Worm (Caenorhabditis elegans) whole organism, L4 larva: Measurements from ENCODE around the gene srd-40.

Source experiments
- D1046.2 ChIP-seq: fragments of 200-800 bp; sonication (Bioruptor generic); IDR thresholded peaks from 2 replicates; pipeline ENCODE4 v1.3.6; 2022; ENCODE audit warnings: missing genetic modification characterization, missing compliant biosample characterization
- R02D3.7 ChIP-seq: fragments of 150-350 bp; sonication (generic microtip); optimal IDR thresholded peaks from 3 replicates; lab custom pipeline; 2014; ENCODE audit warnings: missing biosample characterization, missing genetic modification characterization
- T26A8.4 ChIP-seq: fragments of 200-800 bp; sonication (Bioruptor generic); IDR thresholded peaks from 2 replicates; pipeline ENCODE4 v1.3.6; 2022; ENCODE audit warnings: missing genetic modification characterization, missing compliant biosample characterization
- Y105C5A.15 ChIP-seq: fragments of 200-800 bp; sonication (Bioruptor generic); IDR thresholded peaks from 2 replicates; pipeline ENCODE4 v1.3.6; 2022; ENCODE audit warnings: missing genetic modification characterization, missing compliant biosample characterization
- Y5F2A.4 ChIP-seq: fragments of 200-800 bp; sonication (Bioruptor generic); optimal IDR thresholded peaks from 2 replicates; lab custom pipeline; 2018; ENCODE audit warnings: mild to moderate bottlenecking, missing genetic modification characterization, missing compliant biosample characterization
- Y75B8A.6 ChIP-seq: fragments of 200-800 bp; sonication (Bioruptor generic); IDR thresholded peaks from 2 replicates; pipeline ENCODE4 v1.3.6; 2022; ENCODE audit warnings: missing genetic modification reagents, missing genetic modification characterization, missing compliant biosample characterization
- ZK546.5 ChIP-seq, 2 experiments: sonication (generic microtip); optimal IDR thresholded peaks; 2 replicates each; lab custom pipeline; 2017; ENCODE audit warnings: missing biosample characterization in 2 of 2, missing genetic modification characterization in 2 of 2
- aly-2 ChIP-seq: sonication (generic microtip); optimal IDR thresholded peaks from 2 replicates; lab custom pipeline; 2018; ENCODE audit warnings: missing biosample characterization, missing genetic modification characterization
- arid-1 ChIP-seq: fragments of 200-800 bp; sonication (Bioruptor generic); conservative IDR thresholded peaks from 2 replicates; pipeline ENCODE4 v1.3.6; 2022; ENCODE audit warnings: missing genetic modification reagents, missing genetic modification characterization, missing compliant biosample characterization
- ceh-20 ChIP-seq: fragments of 200-800 bp; sonication (Bioruptor generic); IDR thresholded peaks from 2 replicates; pipeline ENCODE4 v1.3.6; 2022; ENCODE audit warnings: missing genetic modification reagents, missing genetic modification characterization, missing compliant biosample characterization
- ceh-44 ChIP-seq: fragments of 200-800 bp; sonication (Bioruptor generic); IDR thresholded peaks from 2 replicates; pipeline ENCODE4 v1.3.6; 2022; ENCODE audit warnings: missing genetic modification reagents, missing genetic modification characterization, missing compliant biosample characterization
- ceh-62 ChIP-seq: sonication (generic microtip); optimal IDR thresholded peaks from 2 replicates; lab custom pipeline; 2017; ENCODE audit warnings: missing biosample characterization, missing genetic modification characterization
- ceh-82 ChIP-seq: sonication (generic microtip); optimal IDR thresholded peaks from 2 replicates; lab custom pipeline; 2017; ENCODE audit warnings: missing biosample characterization, missing genetic modification characterization
- ctbp-1 ChIP-seq: fragments of 200-800 bp; sonication (Bioruptor generic); IDR thresholded peaks from 2 replicates; pipeline ENCODE4 v1.3.6; 2022; ENCODE audit warnings: missing genetic modification reagents, missing genetic modification characterization, missing compliant biosample characterization
- daf-16 ChIP-seq, 3 experiments: sonication (generic microtip); optimal IDR thresholded peaks; 2 replicates each; lab custom pipeline; 2016 to 2017; ENCODE audit warnings: missing genetic modification characterization in 3 of 3, missing genetic modification reagents in 3 of 3, mild to moderate bottlenecking in 2 of 3, missing compliant biosample characterization in 2 of 3, missing biosample characterization in 1 of 3, moderate library complexity in 1 of 3
- daf-19 ChIP-seq: fragments of 200-800 bp; sonication (Bioruptor generic); conservative IDR thresholded peaks from 2 replicates; pipeline ENCODE4 v1.3.6; 2022; ENCODE audit warnings: missing genetic modification characterization, missing compliant biosample characterization
- dmd-6 ChIP-seq: fragments of 200-800 bp; sonication (Bioruptor generic); IDR thresholded peaks from 2 replicates; pipeline ENCODE4 v1.3.6; 2022; ENCODE audit warnings: missing genetic modification reagents, missing genetic modification characterization, missing compliant biosample characterization
- dmd-9 ChIP-seq: fragments of 200-800 bp; sonication (Bioruptor generic); IDR thresholded peaks from 2 replicates; pipeline ENCODE4 v1.3.6; 2022; ENCODE audit warnings: missing genetic modification reagents, missing genetic modification characterization, missing compliant biosample characterization
- dpl-1 ChIP-seq: fragments of 150-350 bp; optimal IDR thresholded peaks from 2 replicates; lab custom pipeline; 2014; ENCODE audit warnings: missing biosample characterization, missing genetic modification reagents, missing genetic modification characterization
- duxl-1 ChIP-seq: sonication (generic microtip); optimal IDR thresholded peaks from 2 replicates; lab custom pipeline; 2016; ENCODE audit warnings: mild to moderate bottlenecking, missing genetic modification characterization, moderate library complexity, missing compliant biosample characterization; ENCODE audit not compliant: poor library complexity
- egl-27 ChIP-seq: sonication (generic microtip); optimal IDR thresholded peaks from 3 replicates; lab custom pipeline; 2017; ENCODE audit warnings: missing biosample characterization, missing genetic modification reagents, missing genetic modification characterization
- gei-8 ChIP-seq: fragments of 200-800 bp; sonication (Bioruptor generic); optimal IDR thresholded peaks from 2 replicates; lab custom pipeline; 2018; ENCODE audit warnings: mild to moderate bottlenecking, missing genetic modification characterization, missing compliant biosample characterization
- hmg-1.1 ChIP-seq: fragments of 200-800 bp; sonication (Bioruptor generic); IDR thresholded peaks from 2 replicates; pipeline ENCODE4 v1.3.6; 2022; ENCODE audit warnings: missing genetic modification reagents, missing genetic modification characterization, missing compliant biosample characterization
- jun-1 ChIP-seq: fragments of 150-350 bp; optimal IDR thresholded peaks from 2 replicates; lab custom pipeline; 2014; ENCODE audit warnings: missing biosample characterization, missing genetic modification reagents, missing genetic modification characterization
- lim-7 ChIP-seq: fragments of 200-800 bp; sonication (Bioruptor generic); IDR thresholded peaks from 2 replicates; pipeline ENCODE4 v1.3.6; 2022; ENCODE audit warnings: missing genetic modification characterization, missing compliant biosample characterization
- lin-15B ChIP-seq: fragments of 150-350 bp; sonication (generic microtip); optimal IDR thresholded peaks from 3 replicates; lab custom pipeline; 2014; ENCODE audit warnings: missing biosample characterization, missing genetic modification characterization
- lin-38 ChIP-seq: fragments of 200-800 bp; sonication (Bioruptor generic); IDR thresholded peaks from 2 replicates; pipeline ENCODE4 v1.3.6; 2022; ENCODE audit warnings: missing genetic modification reagents, missing genetic modification characterization, missing compliant biosample characterization
- madf-5 ChIP-seq, 2 experiments: fragments of 200-800 bp; sonication (Bioruptor generic); IDR thresholded peaks; 2 replicates each; pipeline ENCODE4 v1.3.6; 2022; ENCODE audit warnings: missing compliant biosample characterization in 2 of 2, missing genetic modification characterization in 2 of 2
- madf-9 ChIP-seq: fragments of 200-800 bp; sonication (Bioruptor generic); conservative IDR thresholded peaks from 2 replicates; pipeline ENCODE4 v1.3.6; 2022; ENCODE audit warnings: missing genetic modification reagents, missing genetic modification characterization, missing compliant biosample characterization
- mep-1 ChIP-seq: fragments of 150-350 bp; sonication (generic microtip); optimal IDR thresholded peaks from 3 replicates; lab custom pipeline; 2014; ENCODE audit warnings: missing biosample characterization, missing genetic modification characterization
- mes-2 ChIP-seq: sonication (generic microtip); optimal IDR thresholded peaks from 2 replicates; lab custom pipeline; 2016; ENCODE audit warnings: missing genotype, mild to moderate bottlenecking, missing genetic modification characterization, missing compliant biosample characterization; ENCODE audit not compliant: poor library complexity, severe bottlenecking
- nhr-11 ChIP-seq: fragments of 150-350 bp; optimal IDR thresholded peaks from 2 replicates; lab custom pipeline; 2014; ENCODE audit warnings: missing biosample characterization, missing genetic modification characterization
- nhr-28 ChIP-seq: fragments of 150-350 bp; optimal IDR thresholded peaks from 2 replicates; lab custom pipeline; 2014; ENCODE audit warnings: missing biosample characterization, missing genetic modification characterization
- nhr-41 ChIP-seq: fragments of 200-800 bp; sonication (Bioruptor generic); IDR thresholded peaks from 2 replicates; pipeline ENCODE4 v1.3.6; 2022; ENCODE audit warnings: missing genetic modification reagents, missing genetic modification characterization, missing compliant biosample characterization
- nhr-42 ChIP-seq: fragments of 200-800 bp; sonication (Bioruptor generic); IDR thresholded peaks from 2 replicates; pipeline ENCODE4 v1.3.6; 2022; ENCODE audit warnings: missing genetic modification characterization, missing compliant biosample characterization
- nhr-48 ChIP-seq: sonication (generic microtip); optimal IDR thresholded peaks from 2 replicates; lab custom pipeline; 2016; ENCODE audit warnings: mild to moderate bottlenecking, missing genetic modification characterization, missing compliant biosample characterization
- nhr-76 ChIP-seq: fragments of 150-350 bp; optimal IDR thresholded peaks from 2 replicates; lab custom pipeline; 2014; ENCODE audit warnings: missing biosample characterization, missing genetic modification characterization
- pha-4 ChIP-seq, 2 experiments: fragments of 150-350 bp in 1 of 2; fragments of 200-800 bp in 1 of 2; sonication (Bioruptor generic) in 1 of 2; IDR thresholded peaks in 1 of 2; optimal IDR thresholded peaks in 1 of 2; 2 replicates each; pipeline versions ENCODE4 v1.3.6 to Lab custom; 2014 to 2022; ENCODE audit warnings: missing genetic modification characterization in 2 of 2, missing genetic modification reagents in 2 of 2, missing biosample characterization in 1 of 2, missing compliant biosample characterization in 1 of 2
- pqm-1 ChIP-seq: sonication (generic microtip); optimal IDR thresholded peaks from 2 replicates; lab custom pipeline; 2017; ENCODE audit warnings: missing biosample characterization, missing genetic modification characterization
- saeg-2 ChIP-seq: fragments of 200-800 bp; sonication (Bioruptor generic); IDR thresholded peaks from 2 replicates; pipeline ENCODE4 v1.3.6; 2022; ENCODE audit warnings: missing genetic modification reagents, missing genetic modification characterization, missing compliant biosample characterization
- sdz-12 ChIP-seq: fragments of 200-800 bp; sonication (Bioruptor generic); optimal IDR thresholded peaks from 2 replicates; lab custom pipeline; 2018; ENCODE audit warnings: mild to moderate bottlenecking, missing genetic modification characterization, missing compliant biosample characterization
- set-16 ChIP-seq: fragments of 200-800 bp; sonication (Bioruptor generic); IDR thresholded peaks from 2 replicates; pipeline ENCODE4 v1.3.6; 2022; ENCODE audit warnings: missing genetic modification reagents, missing genetic modification characterization, missing compliant biosample characterization
- skn-1 ChIP-seq: fragments of 150-350 bp; optimal IDR thresholded peaks from 2 replicates; lab custom pipeline; 2014; ENCODE audit warnings: missing biosample characterization, missing genetic modification characterization
- unc-39 ChIP-seq: sonication (generic microtip); optimal IDR thresholded peaks from 2 replicates; lab custom pipeline; 2017; ENCODE audit warnings: missing biosample characterization, missing genetic modification characterization
- unc-62 ChIP-seq, 3 experiments: fragments of 150-350 bp in 1 of 3; sonication (generic microtip); optimal IDR thresholded peaks in 2 of 3; peaks in 1 of 3; 1 replicate in 1 of 3; 2 replicates in 2 of 3; lab custom pipeline; 2014 to 2017; ENCODE audit warnings: missing biosample characterization in 3 of 3, missing genetic modification characterization in 3 of 3, missing genetic modification reagents in 3 of 3, missing genotype in 1 of 3
- zag-1 ChIP-seq: fragments of 150-350 bp; optimal IDR thresholded peaks from 2 replicates; lab custom pipeline; 2014; ENCODE audit warnings: missing biosample characterization, missing genetic modification characterization
- zfp-3 ChIP-seq: fragments of 200-800 bp; sonication (Bioruptor generic); conservative IDR thresholded peaks from 2 replicates; pipeline ENCODE4 v1.3.6; 2022; ENCODE audit warnings: missing genetic modification reagents, missing genetic modification characterization, missing compliant biosample characterization
- zip-2 ChIP-seq: fragments of 150-350 bp; optimal IDR thresholded peaks from 2 replicates; lab custom pipeline; 2014; ENCODE audit warnings: missing biosample characterization, missing genetic modification characterization
- ztf-7 ChIP-seq: fragments of 150-350 bp; optimal IDR thresholded peaks from 2 replicates; lab custom pipeline; 2014; ENCODE audit warnings: missing biosample characterization, missing genetic modification characterization

srd-40 gene

ce11 chrX:12337846-12338490, 14.4 kb downstream of the srd-40 start, which contains the start of gene srd-44 (continued):
- TF ChIP-seq nhr-28 (tag; lab: Kevin White, UChicago) (no peak), jun-1 (tag; lab: Kevin White, UChicago) (no peak), madf-9 (no peak), ceh-44 (GFP tag; lab: Robert Waterston, UW) (0 out of 2 replicates have a peak, but pooled peaks have one; percentile 5), nhr-48 (tag; lab: Kevin White, UChicago) (peak; percentile 43), nhr-41 (GFP tag; lab: Robert Waterston, UW) (no peak; the same call in 1 of the 2 replicates), unc-39 (tag; lab: Kevin White, UChicago) (no peak), R02D3.7 (tag; lab: Kevin White, UChicago) (no peak), T26A8.4 (GFP tag; lab: Robert Waterston, UW) (no peak), madf-5 (GFP tag; IDR thresholded peaks at IDR 0.05; lab: Robert Waterston, UW) (no peak), lin-15B (tag; lab: Kevin White, UChicago) (no peak), daf-19 (GFP tag; lab: Robert Waterston, UW) (peak; percentile 74), Y5F2A.4 (GFP tag; lab: Kevin White, UChicago) (no peak), sdz-12 (GFP tag; lab: Kevin White, UChicago) (no peak), pha-4 (GFP tag; IDR thresholded peaks at IDR 0.05; lab: Robert Waterston, UW) (peak; percentile 73; the same call in 1 of the 2 replicates), pha-4 (tag; optimal IDR thresholded peaks at IDR 0.05; lab: Kevin White, UChicago) (no peak), mes-2 (tag; lab: Kevin White, UChicago) (no peak), dmd-6 (GFP tag; lab: Robert Waterston, UW) (no peak; the same call in none of the 2 replicates), ctbp-1 (GFP tag; lab: Robert Waterston, UW) (no peak), zip-2 (tag; lab: Kevin White, UChicago) (no peak), set-16 (GFP tag; lab: Robert Waterston, UW) (no peak), pqm-1 (tag; lab: Kevin White, UChicago) (no peak), hmg-1.1 (GFP tag; lab: Robert Waterston, UW) (no peak), gei-8 (GFP tag; lab: Kevin White, UChicago) (no peak), arid-1 (GFP tag; lab: Robert Waterston, UW) (no peak), nhr-42 (GFP tag; lab: Robert Waterston, UW) (0 out of 2 replicates have a peak, but pooled peaks have one; percentile 47), ZK546.5 (tag; optimal IDR thresholded peaks at IDR 0.05; lab: Kevin White, UChicago) (no peak), Y75B8A.6 (GFP tag; lab: Robert Waterston, UW) (0 out of 2 replicates have a peak, but pooled peaks have one; percentile 47), ceh-20 (no peak), aly-2 (tag; lab: Kevin White, UChicago) (no peak), unc-62 (GFP tag; optimal IDR thresholded peaks at IDR 0.05 in 1 of 2; lab: Kevin White, UChicago) (no peak), unc-62 (tag; optimal IDR thresholded peaks at IDR 0.05; lab: Kevin White, UChicago) (no peak), nhr-11 (tag; lab: Kevin White, UChicago) (no peak), zag-1 (tag; lab: Kevin White, UChicago) (no peak), daf-16 (GFP tag; optimal IDR thresholded peaks at IDR 0.05; lab: Kevin White, UChicago) (peak; percentile 8 to 30), daf-16 (tag; optimal IDR thresholded peaks at IDR 0.05; lab: Kevin White, UChicago) (no peak), lim-7 (no peak), ceh-62 (tag; lab: Kevin White, UChicago) (no peak), duxl-1 (tag; lab: Kevin White, UChicago) (peak; percentile 39), D1046.2 (no peak), ceh-82 (tag; lab: Kevin White, UChicago) (no peak), Y105C5A.15 (GFP tag; lab: Robert Waterston, UW) (no peak), saeg-2 (GFP tag; lab: Robert Waterston, UW) (no peak), mep-1 (no peak), dmd-9 (GFP tag; lab: Robert Waterston, UW) (0 out of 2 replicates have a peak, but pooled peaks have one; percentile 21), dpl-1 (GFP tag; lab: Kevin White, UChicago) (no peak), skn-1 (no peak), nhr-76 (tag; lab: Kevin White, UChicago) (no peak), lin-38 (GFP tag; lab: Robert Waterston, UW) (no peak), zfp-3 (GFP tag; lab: Robert Waterston, UW) (no peak), egl-27 (no peak), ztf-7 (tag; lab: Kevin White, UChicago) (no peak)
